Fruit fly (Drosophila melanogaster) whole organism, embryonic: ENCODE results near the gene CG13126.

Source experiments
- Atf6 ChIP-seq: fragments of 200-800 bp; sonication (Bioruptor generic); IDR thresholded peaks from 2 replicates; pipeline ENCODE4 v1.3.6; 2022; ENCODE audit warnings: missing biosample characterization, missing genetic modification characterization
- B-H2 ChIP-seq: fragments of 200-800 bp; sonication (Bioruptor generic); optimal IDR thresholded peaks from 2 replicates; lab custom pipeline; 2018; ENCODE audit warnings: missing biosample characterization, mild to moderate bottlenecking, missing genetic modification characterization
- CG1233 ChIP-seq: fragments of 200-800 bp; sonication (Bioruptor generic); optimal IDR thresholded peaks from 4 replicates; lab custom pipeline; 2018; ENCODE audit warnings: missing biosample characterization, mild to moderate bottlenecking, missing genetic modification characterization
- CG12769 ChIP-seq: fragments of 200-800 bp; sonication (Bioruptor generic); optimal IDR thresholded peaks from 2 replicates; lab custom pipeline; 2019; ENCODE audit warnings: missing biosample characterization, mild to moderate bottlenecking, missing genetic modification characterization, moderate library complexity
- CG13775 ChIP-seq: fragments of 200-800 bp; sonication (Bioruptor generic); optimal IDR thresholded peaks from 3 replicates; lab custom pipeline; 2017; ENCODE audit warnings: missing biosample characterization, mild to moderate bottlenecking, missing genetic modification characterization
- CG14965 ChIP-seq: fragments of 200-800 bp; sonication (Bioruptor generic); optimal IDR thresholded peaks from 2 replicates; lab custom pipeline; 2016; ENCODE audit warnings: missing biosample characterization, missing genetic modification characterization, borderline replicate concordance
- CG1603 ChIP-seq: fragments of 200-800 bp; sonication (Bioruptor generic); optimal IDR thresholded peaks from 2 replicates; lab custom pipeline; 2019; ENCODE audit warnings: missing biosample characterization, mild to moderate bottlenecking, missing genetic modification characterization, moderate library complexity
- CG17328 ChIP-seq: fragments of 200-800 bp; sonication (Bioruptor generic); IDR thresholded peaks from 2 replicates; pipeline ENCODE4 v1.3.6; 2022; ENCODE audit warnings: missing biosample characterization, missing genetic modification characterization
- CG2199 ChIP-seq: fragments of 200-800 bp; sonication (Bioruptor generic); IDR thresholded peaks from 3 replicates; pipeline ENCODE4 v1.3.6; 2022; ENCODE audit warnings: missing biosample characterization, missing genetic modification characterization
- CG2202 ChIP-seq: fragments of 200-800 bp; sonication (Bioruptor generic); optimal IDR thresholded peaks from 2 replicates; lab custom pipeline; 2018; ENCODE audit warnings: missing biosample characterization, mild to moderate bottlenecking, missing genetic modification characterization
- CG2712 ChIP-seq: fragments of 200-800 bp; optimal IDR thresholded peaks from 3 replicates; lab custom pipeline; 2019; ENCODE audit warnings: missing biosample characterization, mild to moderate bottlenecking, missing genetic modification characterization, moderate library complexity
- CG2889 ChIP-seq: fragments of 200-800 bp; sonication (Bioruptor generic); IDR thresholded peaks from 3 replicates; pipeline ENCODE4 v1.3.6; 2022; ENCODE audit warnings: missing biosample characterization, missing genetic modification characterization
- CG3065 ChIP-seq: fragments of 200-800 bp; sonication (Bioruptor generic); optimal IDR thresholded peaks from 2 replicates; lab custom pipeline; 2016; ENCODE audit warnings: missing biosample characterization, missing genetic modification characterization
- CG3407 ChIP-seq: fragments of 200-800 bp; sonication (Bioruptor generic); optimal IDR thresholded peaks from 2 replicates; lab custom pipeline; 2018; ENCODE audit warnings: missing biosample characterization, mild to moderate bottlenecking, missing genetic modification characterization
- CG4360 ChIP-seq: fragments of 200-800 bp; sonication (Bioruptor generic); IDR thresholded peaks from 2 replicates; pipeline ENCODE4 v1.3.6; 2022; ENCODE audit warnings: missing biosample characterization, missing genetic modification characterization
- CG4820 ChIP-seq: fragments of 200-800 bp; sonication (Bioruptor generic); optimal IDR thresholded peaks from 3 replicates; lab custom pipeline; 2016; ENCODE audit warnings: missing biosample characterization, missing genetic modification characterization
- CG6654 ChIP-seq: fragments of 200-800 bp; sonication (Bioruptor generic); optimal IDR thresholded peaks from 2 replicates; lab custom pipeline; 2017; ENCODE audit warnings: missing biosample characterization, mild to moderate bottlenecking, missing genetic modification characterization
- CG7271 ChIP-seq: fragments of 200-800 bp; sonication (Bioruptor generic); optimal IDR thresholded peaks from 2 replicates; lab custom pipeline; 2018; ENCODE audit warnings: missing biosample characterization, mild to moderate bottlenecking, missing genetic modification characterization, moderate library complexity
- CG9932 ChIP-seq: fragments of 200-800 bp; sonication (Bioruptor generic); IDR thresholded peaks from 2 replicates; pipeline ENCODE4 v1.3.6; 2022; ENCODE audit warnings: missing biosample characterization, missing genetic modification characterization
- CrebB ChIP-seq: fragments of 200-800 bp; sonication (Bioruptor generic); optimal IDR thresholded peaks from 3 replicates; lab custom pipeline; 2018; ENCODE audit warnings: missing biosample characterization, mild to moderate bottlenecking, missing genetic modification characterization
- D ChIP-seq, 2 experiments: fragments of 200-800 bp in 1 of 2; fragments of >200 bp in 1 of 2; sonication (Bioruptor generic) in 1 of 2; optimal IDR thresholded peaks; 2 replicates in 1 of 2; 3 replicates in 1 of 2; lab custom pipeline; 2017; ENCODE audit warnings: mild to moderate bottlenecking in 1 of 2, missing biosample characterization in 1 of 2, missing genetic modification characterization in 1 of 2, missing genetic modification reagents in 1 of 2
- Dfd ChIP-seq, 2 experiments: fragments of >200 bp; optimal IDR thresholded peaks; 2 replicates each; lab custom pipeline; 2017; ENCODE audit warnings: missing biosample characterization in 2 of 2, missing genetic modification characterization in 2 of 2
- GATAe ChIP-seq: fragments of 200-800 bp; sonication (Bioruptor generic); conservative IDR thresholded peaks from 2 replicates; pipeline ENCODE4 v1.3.6; 2022; ENCODE audit warnings: missing biosample characterization, missing genetic modification characterization
- Poxn ChIP-seq: fragments of 200-800 bp; sonication (Bioruptor generic); IDR thresholded peaks from 2 replicates; pipeline ENCODE4 v1.3.6; 2022; ENCODE audit warnings: missing biosample characterization, missing genetic modification characterization
- ac ChIP-seq: fragments of 200-800 bp; sonication (Bioruptor generic); optimal IDR thresholded peaks from 3 replicates; lab custom pipeline; 2017; ENCODE audit warnings: missing biosample characterization, mild to moderate bottlenecking, missing genetic modification characterization
- aop ChIP-seq: fragments of 200-800 bp; sonication (Bioruptor generic); IDR thresholded peaks from 2 replicates; pipeline ENCODE4 v1.3.6; 2022; ENCODE audit warnings: missing biosample characterization, missing genetic modification characterization
- ara ChIP-seq: fragments of 200-800 bp; sonication (Bioruptor generic); IDR thresholded peaks from 2 replicates; pipeline ENCODE4 v1.3.6; 2022; ENCODE audit warnings: missing biosample characterization, missing genetic modification characterization
- bbx ChIP-seq: fragments of 200-800 bp; sonication (Bioruptor generic); IDR thresholded peaks from 2 replicates; pipeline ENCODE4 v1.3.6; 2022; ENCODE audit warnings: missing biosample characterization, missing genetic modification characterization; ENCODE audit not compliant: partially characterized antibody
- cg ChIP-seq: fragments of 200-800 bp; sonication (Bioruptor generic); optimal IDR thresholded peaks from 3 replicates; lab custom pipeline; 2019; ENCODE audit warnings: missing biosample characterization, mild to moderate bottlenecking, missing genetic modification characterization, moderate library complexity
- corto ChIP-seq: fragments of 200-800 bp; sonication (Bioruptor generic); optimal IDR thresholded peaks from 2 replicates; lab custom pipeline; 2016; ENCODE audit warnings: missing biosample characterization, mild to moderate bottlenecking, missing genetic modification characterization, moderate library complexity
- crol ChIP-seq: fragments of 200-800 bp; sonication (Bioruptor generic); IDR thresholded peaks from 2 replicates; pipeline ENCODE4 v1.3.6; 2022; ENCODE audit warnings: missing biosample characterization, missing genetic modification characterization
- ems ChIP-seq: fragments of 200-800 bp; sonication (Bioruptor generic); optimal IDR thresholded peaks from 3 replicates; lab custom pipeline; 2016; ENCODE audit warnings: missing biosample characterization, missing genetic modification characterization
- en ChIP-seq: fragments of 200-800 bp; sonication (Bioruptor generic); optimal IDR thresholded peaks from 2 replicates; lab custom pipeline; 2016; ENCODE audit warnings: missing biosample characterization, missing genetic modification characterization
- fu2 ChIP-seq: fragments of 200-800 bp; sonication (Bioruptor generic); optimal IDR thresholded peaks from 2 replicates; lab custom pipeline; 2016; ENCODE audit warnings: missing biosample characterization, missing genetic modification characterization
- inv ChIP-seq: fragments of 200-800 bp; sonication (Bioruptor generic); IDR thresholded peaks from 2 replicates; pipeline ENCODE4 v1.3.6; 2022; ENCODE audit warnings: missing biosample characterization, missing genetic modification characterization; ENCODE audit not compliant: partially characterized antibody
- jing ChIP-seq: fragments of 200-800 bp; sonication (Bioruptor generic); optimal IDR thresholded peaks from 2 replicates; lab custom pipeline; 2018; ENCODE audit warnings: missing biosample characterization, mild to moderate bottlenecking, missing genetic modification characterization
- jumu ChIP-seq: fragments of 200-800 bp; sonication (Bioruptor generic); optimal IDR thresholded peaks from 3 replicates; lab custom pipeline; 2016; ENCODE audit warnings: missing biosample characterization, missing genetic modification characterization
- oc ChIP-seq: fragments of 200-800 bp; sonication (Bioruptor generic); optimal IDR thresholded peaks from 2 replicates; lab custom pipeline; 2018; ENCODE audit warnings: missing biosample characterization, mild to moderate bottlenecking, missing genetic modification characterization, moderate library complexity
- pho ChIP-seq: fragments of 200-800 bp; sonication (Bioruptor generic); optimal IDR thresholded peaks from 2 replicates; lab custom pipeline; 2016; ENCODE audit warnings: missing biosample characterization, missing genetic modification characterization
- pros ChIP-seq: fragments of 200-800 bp; sonication (Bioruptor generic); optimal IDR thresholded peaks from 3 replicates; lab custom pipeline; 2019; ENCODE audit warnings: missing biosample characterization, mild to moderate bottlenecking, missing genetic modification characterization, moderate library complexity
- pum ChIP-seq: fragments of 200-800 bp; sonication (Bioruptor generic); optimal IDR thresholded peaks from 2 replicates; lab custom pipeline; 2016; ENCODE audit warnings: missing biosample characterization, missing genetic modification characterization
- pzg ChIP-seq: fragments of 200-800 bp; sonication (Bioruptor generic); optimal IDR thresholded peaks from 3 replicates; lab custom pipeline; 2018; ENCODE audit warnings: missing biosample characterization, mild to moderate bottlenecking, missing genetic modification characterization, moderate library complexity
- sqz ChIP-seq: fragments of 200-800 bp; sonication (Bioruptor generic); optimal IDR thresholded peaks from 3 replicates; lab custom pipeline; 2018; ENCODE audit warnings: missing biosample characterization, mild to moderate bottlenecking, missing genetic modification characterization
- sug ChIP-seq: fragments of 200-800 bp; optimal IDR thresholded peaks from 2 replicates; lab custom pipeline; 2019; ENCODE audit warnings: missing biosample characterization, mild to moderate bottlenecking, missing genetic modification characterization, moderate library complexity
- tin ChIP-seq: fragments of 200-800 bp; sonication (Bioruptor generic); optimal IDR thresholded peaks from 3 replicates; lab custom pipeline; 2016; ENCODE audit warnings: missing biosample characterization, missing genetic modification characterization
- tll ChIP-seq, 2 experiments: fragments of 200-800 bp in 1 of 2; fragments of >200 bp in 1 of 2; sonication (Bioruptor generic) in 1 of 2; optimal IDR thresholded peaks; 2 replicates each; lab custom pipeline; 2017 to 2019; ENCODE audit warnings: missing biosample characterization in 2 of 2, missing genetic modification characterization in 2 of 2, mild to moderate bottlenecking in 1 of 2, moderate library complexity in 1 of 2
- vfl ChIP-seq: fragments of 200-800 bp; sonication (Bioruptor generic); optimal IDR thresholded peaks from 2 replicates; lab custom pipeline; 2016; ENCODE audit warnings: missing biosample characterization, missing genetic modification characterization
- zen ChIP-seq: fragments of 200-800 bp; sonication (Bioruptor generic); optimal IDR thresholded peaks from 3 replicates; lab custom pipeline; 2018; ENCODE audit warnings: missing biosample characterization, mild to moderate bottlenecking, missing genetic modification characterization, moderate library complexity
- zfh2 ChIP-seq: fragments of 200-800 bp; sonication (Bioruptor generic); optimal IDR thresholded peaks from 2 replicates; lab custom pipeline; 2016; ENCODE audit warnings: missing biosample characterization, missing genetic modification characterization

The CG13126 gene

DNA sequence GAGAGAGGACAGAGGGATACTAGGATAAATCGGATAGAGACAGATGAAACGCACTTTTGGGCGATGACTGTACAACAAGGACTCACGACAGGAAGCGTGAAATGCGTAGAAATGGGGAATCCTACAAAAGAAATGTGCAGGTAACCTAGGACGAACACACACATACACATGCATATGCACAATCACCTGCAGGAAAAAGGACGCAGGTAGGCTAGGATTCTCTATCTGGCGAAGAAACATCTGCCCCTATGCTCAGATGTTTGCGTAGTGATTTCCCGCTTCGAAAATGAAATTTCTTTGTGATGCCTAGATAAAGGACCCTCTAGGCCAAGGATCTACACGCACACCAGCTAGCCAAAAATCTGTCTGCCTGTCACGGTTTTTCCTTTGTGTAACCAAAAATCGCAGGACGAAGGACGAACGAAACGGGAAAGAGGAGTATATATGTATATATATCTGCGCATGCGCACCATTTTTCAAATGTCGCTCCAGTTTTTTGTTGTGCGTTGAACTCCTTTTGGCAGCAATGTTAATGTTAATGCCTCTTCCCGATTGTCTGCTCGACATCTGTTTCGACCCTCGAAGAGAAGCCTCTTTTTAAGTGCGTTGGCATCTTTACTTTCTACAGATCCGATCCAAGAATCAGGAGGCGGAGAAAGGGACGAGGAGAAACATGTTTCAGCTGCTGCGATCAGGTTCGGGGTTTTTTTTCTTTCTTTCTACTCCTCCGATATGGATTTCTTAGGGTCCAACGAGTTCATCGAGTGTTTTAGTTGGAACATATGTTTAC lies 34.4 kb upstream of the CG13126 start (continued):
- TF ChIP-seq jing (no peak), pzg (GFP tag; lab: Kevin White, UChicago) (no peak), aop (GFP tag; lab: Robert Waterston, UW) (0 out of 2 replicates have a peak, but pooled peaks have one; percentile 45), zfh2 (GFP tag; lab: Kevin White, UChicago) (no peak), CG4820 (GFP tag; lab: Kevin White, UChicago) (no peak), CG1603 (tag; lab: Kevin White, UChicago) (no peak), fu2 (no peak), CG6654 (GFP tag; lab: Kevin White, UChicago) (no peak), CG7271 (tag; lab: Kevin White, UChicago) (no peak), crol (peak; percentile 57; the same call in 1 of the 2 replicates), B-H2 (GFP tag; lab: Kevin White, UChicago) (no peak), CG1233 (GFP tag; lab: Kevin White, UChicago) (no peak), Atf6 (no peak), oc (no peak), Dfd (GFP tag; optimal IDR thresholded peaks at IDR 0.05; lab: Kevin White, UChicago) (no peak), CG2712 (tag; lab: Kevin White, UChicago) (no peak), corto (no peak), ems (GFP tag; lab: Kevin White, UChicago) (no peak), en (GFP tag; lab: Kevin White, UChicago) (no peak), tin (GFP tag; lab: Kevin White, UChicago) (no peak), D (optimal IDR thresholded peaks at IDR 0.05; lab: Kevin White, UChicago) (peak; percentile 96), D (GFP tag; optimal IDR thresholded peaks at IDR 0.05; lab: Kevin White, UChicago) (no peak), jumu (GFP tag; lab: Kevin White, UChicago) (no peak), CG2889 (GFP tag; lab: Robert Waterston, UW) (no peak), bbx (GFP tag; lab: Robert Waterston, UW) (no peak), CG9932 (GFP tag; lab: Robert Waterston, UW) (no peak), pho (no peak), Poxn (GFP tag; lab: Robert Waterston, UW) (no peak), tll (GFP tag; optimal IDR thresholded peaks at IDR 0.05; lab: Kevin White, UChicago) (peak in 1 of 2 experiments; percentile 43), CrebB (tag; lab: Kevin White, UChicago) (no peak), vfl (GFP tag; lab: Kevin White, UChicago) (peak; percentile 22), CG14965 (GFP tag; lab: Kevin White, UChicago) (no peak), CG3065 (no peak), CG3407 (GFP tag; lab: Kevin White, UChicago) (no peak), CG13775 (no peak), CG4360 (GFP tag; lab: Robert Waterston, UW) (peak; percentile 27; the same call in 1 of the 2 replicates), pros (peak; percentile 89), CG17328 (GFP tag; lab: Robert Waterston, UW) (no peak), ara (no peak), inv (GFP tag; lab: Robert Waterston, UW) (no peak), CG2202 (tag; lab: Kevin White, UChicago) (no peak), GATAe (GFP tag; lab: Robert Waterston, UW) (no peak), sug (tag; lab: Kevin White, UChicago) (no peak), CG12769 (tag; lab: Kevin White, UChicago) (no peak), zen (peak; percentile 41), CG2199 (peak; percentile 57; the same call in 1 of the 3 replicates), sqz (GFP tag; lab: Kevin White, UChicago) (peak; percentile 5), pum (GFP tag; lab: Kevin White, UChicago) (no peak), cg (peak; percentile 30), ac (GFP tag; lab: Kevin White, UChicago) (peak; percentile 80)
